Fruit fly (Drosophila melanogaster) Kc167 (cell line): ENCODE measurements around the gene Swip-1.

Experiments
- Myc ChIP-seq: fragments of >200 bp; optimal IDR thresholded peaks from 2 replicates; lab custom pipeline; 2017; ENCODE audit warnings: missing external identifiers
- insv ChIP-seq: fragments of >200 bp; optimal IDR thresholded peaks from 3 replicates; lab custom pipeline; 2018; ENCODE audit warnings: missing external identifiers

dm6 chr2L:18930352-18931122, 56.5 kb downstream of the Swip-1 start:
- TF ChIP-seq Myc (no peak), insv (lab: Kevin White, UChicago) (no peak)
